Worm (Caenorhabditis elegans): ENCODE data around the gene nhl-2.

The nhl-2 gene

DNA sequence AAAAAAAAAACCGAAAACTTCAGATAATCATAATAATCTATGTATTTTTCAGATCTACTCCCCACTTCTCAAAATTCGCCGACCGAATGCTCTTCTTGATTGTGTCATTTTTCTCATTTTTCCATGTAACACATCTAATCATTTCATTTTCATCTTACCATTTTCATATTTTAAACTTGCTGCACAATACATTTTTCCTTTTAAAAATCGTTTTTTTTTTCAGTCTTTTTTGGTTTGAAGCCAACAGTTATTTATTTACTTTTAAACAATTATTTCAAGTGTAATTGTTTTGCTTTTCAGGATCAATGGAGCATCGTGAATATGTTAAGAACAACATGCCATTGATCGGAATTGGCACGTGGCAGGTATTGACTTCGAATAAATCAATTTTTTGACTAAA lies 39.8 kb downstream of the nhl-2 start, which contains the start of gene C35D10.6:
TSS of gene C35D10.6 (plus strand) at position 301 of the 400 bp plus-strand sequence.
- TF ChIP-seq egl-27 (tag; optimal IDR thresholded peaks at IDR 0.05): no peak
- no peak for TF ChIP-seq ceh-28 (tag; optimal IDR thresholded peaks at IDR 0.05)
- TF ChIP-seq elt-1 (tag; optimal IDR thresholded peaks at IDR 0.05): no peak
- TF ChIP-seq fkh-10 (GFP tag; optimal IDR thresholded peaks at IDR 0.05): no peak
- TF ChIP-seq tbx-2 (tag; optimal IDR thresholded peaks at IDR 0.05): no peak
- no peak for TF ChIP-seq snpc-4 (tag; optimal IDR thresholded peaks at IDR 0.05)
- no peak for TF ChIP-seq daf-12 (tag; optimal IDR thresholded peaks at IDR 0.05)
- TF ChIP-seq elt-3 (tag; optimal IDR thresholded peaks at IDR 0.05): no peak
- no peak for TF ChIP-seq nhr-77 (tag; optimal IDR thresholded peaks at IDR 0.05)
- TF ChIP-seq nhr-28 (tag; optimal IDR thresholded peaks at IDR 0.05): no peak
- TF ChIP-seq aly-2 (tag; optimal IDR thresholded peaks at IDR 0.05): no peak
- no peak for TF ChIP-seq fkh-2 (tag; optimal IDR thresholded peaks at IDR 0.05)

DNA sequence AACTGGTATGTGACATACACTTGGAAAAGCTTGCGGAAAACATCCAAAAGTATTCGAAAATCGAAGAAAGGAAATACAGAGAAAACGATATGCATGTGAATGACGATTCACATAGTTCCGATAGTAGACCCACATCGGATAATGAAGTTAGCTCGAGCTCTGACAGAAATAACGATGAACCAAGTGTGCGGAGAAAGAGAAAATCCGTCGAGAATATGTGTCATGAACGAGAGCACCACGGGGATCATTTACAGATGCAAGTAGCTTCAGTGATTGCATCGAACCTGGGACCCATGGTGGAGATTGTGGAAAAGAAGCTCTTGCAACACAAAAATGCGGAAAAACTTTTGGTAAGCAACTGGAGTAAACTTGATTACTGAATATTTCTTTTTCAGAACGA lies 41.9 kb downstream of the nhl-2 start:
- TF ChIP-seq ceh-16 (tag; optimal IDR thresholded peaks at IDR 0.05) (no peak), egl-5 (tag; optimal IDR thresholded peaks at IDR 0.05) (no peak), aly-2 (tag; optimal IDR thresholded peaks at IDR 0.05) (no peak), nhr-43 (tag; optimal IDR thresholded peaks at IDR 0.05; ENCODE audit: poor library complexity, severe bottlenecking) (no peak), elt-1 (tag; optimal IDR thresholded peaks at IDR 0.05) (no peak), fkh-10 (GFP tag; optimal IDR thresholded peaks at IDR 0.05) (no peak), unc-39 (tag; optimal IDR thresholded peaks at IDR 0.05) (no peak), nhr-67 (tag; optimal IDR thresholded peaks at IDR 0.05) (no peak), ceh-82 (tag; optimal IDR thresholded peaks at IDR 0.05) (no peak), elt-2 (tag; optimal IDR thresholded peaks at IDR 0.05) (no peak), ama-1 (optimal IDR thresholded peaks at IDR 0.05) (no peak), nhr-23 (tag; optimal IDR thresholded peaks at IDR 0.05) (no peak)

DNA sequence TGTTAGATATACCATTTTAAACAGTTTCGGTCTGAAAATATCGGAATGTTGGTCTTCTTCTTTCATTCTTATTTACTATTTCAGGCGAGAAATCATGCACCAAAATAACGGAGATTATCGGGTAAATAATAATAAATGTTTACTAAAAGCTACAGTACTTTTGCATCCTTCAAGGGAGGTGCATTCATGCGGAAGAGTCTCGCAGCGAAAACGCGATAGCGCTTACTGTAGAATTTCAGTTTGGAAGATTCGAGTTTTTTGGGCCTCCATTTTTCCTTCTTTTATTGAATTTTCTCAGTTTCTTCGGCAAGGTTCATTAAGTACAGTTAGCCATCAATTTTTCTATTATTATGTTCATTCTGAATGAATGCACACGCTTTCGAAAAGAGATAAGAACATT lies 42.8 kb downstream of the nhl-2 start, which contains the start of gene C35D10.7:
TSS of gene C35D10.7 (plus strand) at position 85 of the 400 bp plus-strand sequence.
- TF ChIP-seq nhr-67 (tag; optimal IDR thresholded peaks at IDR 0.05): no peak
- no peak for TF ChIP-seq nhr-25 (tag; optimal IDR thresholded peaks at IDR 0.05)
- no peak for TF ChIP-seq pqm-1 (tag; optimal IDR thresholded peaks at IDR 0.05)
- no peak for TF ChIP-seq lin-15B (tag; optimal IDR thresholded peaks at IDR 0.05)
- TF ChIP-seq nhr-43 (tag; optimal IDR thresholded peaks at IDR 0.05; ENCODE audit: poor library complexity, severe bottlenecking): no peak
- no peak for TF ChIP-seq ceh-16 (tag; optimal IDR thresholded peaks at IDR 0.05)
- TF ChIP-seq unc-39 (tag; optimal IDR thresholded peaks at IDR 0.05): no peak
- TF ChIP-seq nhr-11 (tag; optimal IDR thresholded peaks at IDR 0.05): no peak
- TF ChIP-seq ceh-28 (tag; optimal IDR thresholded peaks at IDR 0.05): no peak
- no peak for TF ChIP-seq aly-2 (tag; optimal IDR thresholded peaks at IDR 0.05)
- TF ChIP-seq tbx-2 (tag; optimal IDR thresholded peaks at IDR 0.05): no peak
- no peak for TF ChIP-seq nhr-77 (tag; optimal IDR thresholded peaks at IDR 0.05)
- TF ChIP-seq ztf-4 (tag; optimal IDR thresholded peaks at IDR 0.05): no peak
- no peak for TF ChIP-seq lin-39 (tag; optimal IDR thresholded peaks at IDR 0.05)
- TF ChIP-seq eor-1 (tag; optimal IDR thresholded peaks at IDR 0.05): no peak
- TF ChIP-seq nhr-12 (tag; optimal IDR thresholded peaks at IDR 0.05): no peak

DNA sequence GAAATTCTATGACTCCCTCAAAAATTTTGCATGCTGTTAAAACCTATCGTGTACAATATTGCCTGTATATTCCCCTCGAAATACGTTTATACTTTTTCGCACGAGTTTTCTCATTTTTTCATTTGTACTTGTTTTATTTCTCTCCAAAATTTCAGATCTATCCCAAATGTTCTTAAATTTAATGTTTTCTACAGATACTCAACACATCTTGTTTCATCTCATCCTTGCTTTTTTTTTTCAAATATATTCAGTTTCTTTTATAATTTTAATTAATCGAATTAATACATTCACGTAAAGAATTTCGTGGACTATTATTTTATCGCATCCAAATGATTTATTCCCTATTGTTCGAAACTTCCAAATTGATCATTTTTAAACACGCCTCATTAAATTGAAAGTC lies 44.0 kb downstream of the nhl-2 start, which contains the start of gene C35D10.8:
TSS of gene C35D10.8 (plus strand) at position 301 of the 400 bp plus-strand sequence.
- TF ChIP-seq fkh-2 (tag; optimal IDR thresholded peaks at IDR 0.05): no peak

DNA sequence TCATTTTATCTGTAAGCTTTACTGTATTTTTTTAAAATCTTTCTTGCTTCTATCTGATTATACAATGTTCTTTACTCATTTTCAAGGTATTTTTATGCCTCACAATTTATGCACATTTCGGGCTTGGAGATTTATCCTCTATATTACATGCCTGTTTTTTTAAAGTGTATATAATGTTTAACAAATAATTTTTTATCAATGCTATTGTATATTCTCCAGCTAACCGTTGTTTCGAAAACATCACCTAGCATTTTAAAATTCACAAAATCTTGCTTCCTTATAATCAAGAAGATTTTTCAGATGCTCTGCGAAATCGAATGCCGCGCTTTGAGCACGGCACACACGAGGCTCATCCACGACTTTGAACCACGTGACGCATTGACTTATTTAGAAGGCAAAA lies 46.9 kb downstream of the nhl-2 start, which contains the start of gene ced-4:
TSS of gene ced-4 (plus strand) at position 301 of the 400 bp plus-strand sequence.
- TF ChIP-seq pqm-1 (tag; optimal IDR thresholded peaks at IDR 0.05): no peak
- TF ChIP-seq nhr-28 (tag; optimal IDR thresholded peaks at IDR 0.05): no peak
- TF ChIP-seq elt-1 (tag; optimal IDR thresholded peaks at IDR 0.05): no peak
- no peak for TF ChIP-seq ama-1 (optimal IDR thresholded peaks at IDR 0.05)
- no peak for TF ChIP-seq fkh-2 (tag; optimal IDR thresholded peaks at IDR 0.05)
- no peak for TF ChIP-seq lsy-12 (tag; optimal IDR thresholded peaks at IDR 0.05)
- TF ChIP-seq nhr-76 (tag; optimal IDR thresholded peaks at IDR 0.05): no peak
- TF ChIP-seq eor-1 (tag; optimal IDR thresholded peaks at IDR 0.05): no peak
- no peak for TF ChIP-seq skn-1 (tag; optimal IDR thresholded peaks at IDR 0.05)
- TF ChIP-seq nhr-23 (tag; optimal IDR thresholded peaks at IDR 0.05): no peak
- TF ChIP-seq nhr-237 (tag; optimal IDR thresholded peaks at IDR 0.05): no peak
- no peak for TF ChIP-seq nfya-1 (tag; optimal IDR thresholded peaks at IDR 0.05; ENCODE audit: insufficient read depth)
- TF ChIP-seq sea-2 (GFP tag; optimal IDR thresholded peaks at IDR 0.05): no peak
- TF ChIP-seq nhr-67 (tag; optimal IDR thresholded peaks at IDR 0.05): no peak
- TF ChIP-seq ceh-82 (tag; optimal IDR thresholded peaks at IDR 0.05): no peak
- no peak for TF ChIP-seq fos-1 (tag; optimal IDR thresholded peaks at IDR 0.05)
- TF ChIP-seq aly-2 (tag; optimal IDR thresholded peaks at IDR 0.05): no peak
- TF ChIP-seq tbx-2 (tag; optimal IDR thresholded peaks at IDR 0.05): no peak
- no peak for TF ChIP-seq elt-3 (tag; optimal IDR thresholded peaks at IDR 0.05)
